Fruit fly (Drosophila melanogaster) whole organism, embryonic: ENCODE measurements around the gene pot.

Experiments
- BEAF-32 ChIP-seq: fragments of 200-800 bp; sonication (Bioruptor generic); optimal IDR thresholded peaks from 3 replicates; lab custom pipeline; 2017; ENCODE audit warnings: missing biosample characterization, missing genetic modification characterization, mild to moderate bottlenecking, moderate library complexity, missing genetic modification reagents
- CG10267 ChIP-seq: fragments of 200-800 bp; sonication (Bioruptor generic); optimal IDR thresholded peaks from 2 replicates; lab custom pipeline; 2018; ENCODE audit warnings: missing biosample characterization, mild to moderate bottlenecking, missing genetic modification characterization, moderate library complexity
- CG10274 ChIP-seq: fragments of 200-800 bp; sonication (Bioruptor generic); optimal IDR thresholded peaks from 3 replicates; lab custom pipeline; 2017; ENCODE audit warnings: missing biosample characterization, mild to moderate bottlenecking, missing genetic modification characterization
- CG10431 ChIP-seq: fragments of 200-800 bp; sonication (Bioruptor generic); optimal IDR thresholded peaks from 3 replicates; lab custom pipeline; 2018; ENCODE audit warnings: missing biosample characterization, mild to moderate bottlenecking, missing genetic modification characterization
- CG11247 ChIP-seq: fragments of 200-800 bp; sonication (Bioruptor generic); IDR thresholded peaks from 2 replicates; pipeline ENCODE4 v1.3.6; 2022; ENCODE audit warnings: missing biosample characterization, missing genetic modification characterization
- CG11456 ChIP-seq: fragments of 200-800 bp; sonication (Bioruptor generic); IDR thresholded peaks from 3 replicates; pipeline ENCODE4 v1.3.6; 2022; ENCODE audit warnings: missing biosample characterization, missing genetic modification characterization
- CG11504 ChIP-seq: fragments of 200-800 bp; sonication (Bioruptor generic); optimal IDR thresholded peaks from 3 replicates; lab custom pipeline; 2019; ENCODE audit warnings: missing biosample characterization, mild to moderate bottlenecking, missing genetic modification characterization, moderate library complexity
- CG12155 ChIP-seq: fragments of 200-800 bp; sonication (Bioruptor generic); optimal IDR thresholded peaks from 3 replicates; lab custom pipeline; 2016; ENCODE audit warnings: missing biosample characterization, missing genetic modification characterization
- CG13287 ChIP-seq: fragments of 200-800 bp; sonication (Bioruptor generic); IDR thresholded peaks from 2 replicates; pipeline ENCODE4 v1.3.6; 2022; ENCODE audit warnings: missing biosample characterization, missing genetic modification characterization; ENCODE audit not compliant: partially characterized antibody
- CG13424 ChIP-seq: fragments of 200-800 bp; sonication (Bioruptor generic); optimal IDR thresholded peaks from 2 replicates; lab custom pipeline; 2019; ENCODE audit warnings: missing biosample characterization, mild to moderate bottlenecking, missing genetic modification characterization, moderate library complexity
- CG14014 ChIP-seq: fragments of 200-800 bp; sonication (Bioruptor generic); IDR thresholded peaks from 2 replicates; pipeline ENCODE4 v1.3.6; 2022; ENCODE audit warnings: missing biosample characterization, missing genetic modification characterization
- CG1529 ChIP-seq: fragments of 200-800 bp; sonication (Bioruptor generic); optimal IDR thresholded peaks from 3 replicates; lab custom pipeline; 2018; ENCODE audit warnings: missing biosample characterization, missing genetic modification characterization
- CG16815 ChIP-seq: fragments of 200-800 bp; sonication (Bioruptor generic); optimal IDR thresholded peaks from 3 replicates; lab custom pipeline; 2017; ENCODE audit warnings: missing biosample characterization, mild to moderate bottlenecking, missing genetic modification characterization
- CG17802 ChIP-seq: fragments of 200-800 bp; sonication (Bioruptor generic); optimal IDR thresholded peaks from 2 replicates; lab custom pipeline; 2018; ENCODE audit warnings: missing biosample characterization, mild to moderate bottlenecking, missing genetic modification characterization, moderate library complexity
- CG18764 ChIP-seq: fragments of 200-800 bp; sonication (Bioruptor generic); optimal IDR thresholded peaks from 3 replicates; lab custom pipeline; 2016; ENCODE audit warnings: missing biosample characterization, missing genetic modification characterization
- CG2712 ChIP-seq: fragments of 200-800 bp; optimal IDR thresholded peaks from 3 replicates; lab custom pipeline; 2019; ENCODE audit warnings: missing biosample characterization, mild to moderate bottlenecking, missing genetic modification characterization, moderate library complexity
- CG30403 ChIP-seq: fragments of 200-800 bp; sonication (Bioruptor generic); optimal IDR thresholded peaks from 3 replicates; lab custom pipeline; 2016; ENCODE audit warnings: missing biosample characterization, missing genetic modification characterization
- CG32532 ChIP-seq: fragments of 200-800 bp; sonication (Bioruptor generic); IDR thresholded peaks from 2 replicates; pipeline ENCODE4 v1.3.6; 2022; ENCODE audit warnings: missing biosample characterization, missing genetic modification characterization
- CG3838 ChIP-seq: fragments of 200-800 bp; sonication (Bioruptor generic); optimal IDR thresholded peaks from 3 replicates; lab custom pipeline; 2016; ENCODE audit warnings: missing biosample characterization, missing genetic modification characterization
- CG3995 ChIP-seq: fragments of 200-800 bp; sonication (Bioruptor generic); optimal IDR thresholded peaks from 3 replicates; lab custom pipeline; 2016; ENCODE audit warnings: missing biosample characterization, missing genetic modification characterization
- CG4617 ChIP-seq: fragments of 200-800 bp; sonication (Bioruptor generic); optimal IDR thresholded peaks from 3 replicates; lab custom pipeline; 2016; ENCODE audit warnings: missing biosample characterization, missing genetic modification characterization, borderline replicate concordance
- CG4707 ChIP-seq: fragments of 200-800 bp; sonication (Bioruptor generic); optimal IDR thresholded peaks from 2 replicates; lab custom pipeline; 2018; ENCODE audit warnings: missing biosample characterization, mild to moderate bottlenecking, missing genetic modification characterization, moderate library complexity
- CG7357 ChIP-seq: fragments of 200-800 bp; sonication (Bioruptor generic); IDR thresholded peaks from 3 replicates; pipeline ENCODE4 v1.3.6; 2022; ENCODE audit warnings: missing biosample characterization, missing genetic modification characterization
- CG8281 ChIP-seq: fragments of 200-800 bp; sonication (Bioruptor generic); optimal IDR thresholded peaks from 2 replicates; lab custom pipeline; 2018; ENCODE audit warnings: missing biosample characterization, mild to moderate bottlenecking, missing genetic modification characterization, moderate library complexity
- CrebB ChIP-seq: fragments of 200-800 bp; sonication (Bioruptor generic); optimal IDR thresholded peaks from 3 replicates; lab custom pipeline; 2018; ENCODE audit warnings: missing biosample characterization, mild to moderate bottlenecking, missing genetic modification characterization
- Deaf1 ChIP-seq: fragments of 200-800 bp; optimal IDR thresholded peaks from 3 replicates; lab custom pipeline; 2019; ENCODE audit warnings: missing biosample characterization, mild to moderate bottlenecking, missing genetic modification characterization, moderate library complexity
- Dref ChIP-seq: fragments of 200-800 bp; sonication (Bioruptor generic); IDR thresholded peaks from 2 replicates; pipeline ENCODE4 v1.3.6; 2022; ENCODE audit warnings: missing biosample characterization, missing genetic modification characterization
- Drgx ChIP-seq: fragments of 200-800 bp; sonication (Bioruptor generic); IDR thresholded peaks from 2 replicates; pipeline ENCODE4 v1.3.6; 2022; ENCODE audit warnings: missing biosample characterization, missing genetic modification characterization
- ERR ChIP-seq: fragments of 200-800 bp; sonication (Bioruptor generic); optimal IDR thresholded peaks from 2 replicates; lab custom pipeline; 2016; ENCODE audit warnings: missing biosample characterization, missing genetic modification characterization
- Eip74EF ChIP-seq, 2 experiments: fragments of 200-800 bp in 1 of 2; fragments of >200 bp in 1 of 2; sonication (Bioruptor generic) in 1 of 2; optimal IDR thresholded peaks; 2 replicates each; lab custom pipeline; 2017 to 2019; ENCODE audit warnings: missing biosample characterization in 2 of 2, missing genetic modification characterization in 2 of 2, mild to moderate bottlenecking in 1 of 2, moderate library complexity in 1 of 2
- Fer1 ChIP-seq: fragments of 200-800 bp; sonication (Bioruptor generic); optimal IDR thresholded peaks from 2 replicates; lab custom pipeline; 2017; ENCODE audit warnings: missing biosample characterization, mild to moderate bottlenecking, missing genetic modification characterization
- H2.0 ChIP-seq: fragments of 200-800 bp; sonication (Bioruptor generic); IDR thresholded peaks from 2 replicates; pipeline ENCODE4 v1.3.6; 2022; ENCODE audit warnings: missing biosample characterization, missing genetic modification characterization
- Hr3 ChIP-seq: fragments of 200-800 bp; sonication (Bioruptor generic); optimal IDR thresholded peaks from 3 replicates; lab custom pipeline; 2016; ENCODE audit warnings: missing biosample characterization, missing genetic modification characterization
- Nf-YB ChIP-seq: fragments of 200-800 bp; sonication (Bioruptor generic); optimal IDR thresholded peaks from 3 replicates; lab custom pipeline; 2019; ENCODE audit warnings: missing biosample characterization, mild to moderate bottlenecking, missing genetic modification characterization, moderate library complexity
- Rfx ChIP-seq: fragments of 200-800 bp; sonication (Bioruptor generic); IDR thresholded peaks from 2 replicates; pipeline ENCODE4 v1.3.6; 2022; ENCODE audit warnings: missing biosample characterization, missing genetic modification characterization
- ab ChIP-seq: fragments of 200-800 bp; sonication (Bioruptor generic); optimal IDR thresholded peaks from 2 replicates; lab custom pipeline; 2016; ENCODE audit warnings: missing biosample characterization, missing genetic modification characterization
- aop ChIP-seq: fragments of 200-800 bp; sonication (Bioruptor generic); IDR thresholded peaks from 2 replicates; pipeline ENCODE4 v1.3.6; 2022; ENCODE audit warnings: missing biosample characterization, missing genetic modification characterization
- bab2 ChIP-seq: fragments of 200-800 bp; sonication (Bioruptor generic); optimal IDR thresholded peaks from 2 replicates; lab custom pipeline; 2016; ENCODE audit warnings: missing biosample characterization, missing genetic modification characterization
- btn ChIP-seq: fragments of 200-800 bp; sonication (Bioruptor generic); optimal IDR thresholded peaks from 2 replicates; lab custom pipeline; 2016; ENCODE audit warnings: missing biosample characterization, missing genetic modification characterization
- chinmo ChIP-seq: fragments of 200-800 bp; sonication (Bioruptor generic); IDR thresholded peaks from 4 replicates; pipeline ENCODE4 v1.3.6; 2022; ENCODE audit warnings: missing biosample characterization, missing genetic modification characterization; ENCODE audit not compliant: partially characterized antibody
- dysf ChIP-seq: fragments of 200-800 bp; sonication (Bioruptor generic); IDR thresholded peaks from 3 replicates; pipeline ENCODE4 v1.3.6; 2022; ENCODE audit warnings: missing biosample characterization, missing genetic modification characterization
- lola ChIP-seq, 3 experiments: fragments of >200 bp in 2 of 3; fragments of 200-800 bp in 1 of 3; sonication (Bioruptor generic) in 1 of 3; optimal IDR thresholded peaks; 2 replicates each; lab custom pipeline; 2017 to 2019; ENCODE audit warnings: missing biosample characterization in 3 of 3, missing genetic modification characterization in 3 of 3, mild to moderate bottlenecking in 1 of 3, moderate library complexity in 1 of 3
- maf-S ChIP-seq: fragments of 200-800 bp; sonication (Bioruptor generic); optimal IDR thresholded peaks from 2 replicates; lab custom pipeline; 2016; ENCODE audit warnings: missing biosample characterization, missing genetic modification characterization
- nmo ChIP-seq: fragments of 200-800 bp; sonication (Bioruptor generic); optimal IDR thresholded peaks from 2 replicates; lab custom pipeline; 2018; ENCODE audit warnings: missing biosample characterization, mild to moderate bottlenecking, missing genetic modification characterization, moderate library complexity
- pan ChIP-seq, 4 experiments: fragments of >200 bp in 3 of 4; fragments of 200-800 bp in 1 of 4; sonication (Bioruptor generic) in 1 of 4; optimal IDR thresholded peaks in 3 of 4; IDR thresholded peaks in 1 of 4; 2 replicates each; pipeline versions ENCODE4 v1.3.6 to Lab custom; 2017 to 2022; ENCODE audit warnings: missing biosample characterization in 2 of 4, missing genetic modification characterization in 2 of 4, mixed read lengths in 1 of 4
- sens ChIP-seq: fragments of 200-800 bp; sonication (Bioruptor generic); peaks from one replicate; lab custom pipeline; 2016; ENCODE audit warnings: missing biosample characterization, missing genetic modification characterization
- so ChIP-seq: fragments of 200-800 bp; sonication (Bioruptor generic); IDR thresholded peaks from 3 replicates; pipeline ENCODE4 v1.3.6; 2022; ENCODE audit warnings: missing biosample characterization, missing genetic modification characterization
- sr ChIP-seq: fragments of 200-800 bp; sonication (Bioruptor generic); IDR thresholded peaks from 3 replicates; pipeline ENCODE4 v1.3.6; 2022; ENCODE audit warnings: missing biosample characterization, missing genetic modification characterization
- ssp ChIP-seq: fragments of 200-800 bp; sonication (Bioruptor generic); IDR thresholded peaks from 2 replicates; pipeline ENCODE4 v1.3.6; 2022; ENCODE audit warnings: missing biosample characterization, missing genetic modification characterization
- unpg ChIP-seq: fragments of 200-800 bp; sonication (Bioruptor generic); optimal IDR thresholded peaks from 3 replicates; lab custom pipeline; 2018; ENCODE audit warnings: missing biosample characterization, mild to moderate bottlenecking, missing genetic modification characterization, moderate library complexity

pot gene

dm6 chrX:11872517-11872916 is 44.5 kb downstream of the pot start, which contains the start of gene BORCS5 (continued):
- TF ChIP-seq ERR (GFP tag; lab: Kevin White, UChicago), result no peak
- TF ChIP-seq unpg (GFP tag; lab: Kevin White, UChicago), result no peak
- TF ChIP-seq CG10431 (GFP tag; lab: Kevin White, UChicago), result no peak
- no peak for TF ChIP-seq CG3838 (GFP tag; lab: Kevin White, UChicago)
- no peak for TF ChIP-seq so (GFP tag; lab: Robert Waterston, UW)
- no peak for TF ChIP-seq btn
- TF ChIP-seq Fer1, result no peak
- TF ChIP-seq CG30403, result peak; percentile 33
- TF ChIP-seq CG12155 (GFP tag; lab: Kevin White, UChicago), result no peak
- peak; percentile 45 for TF ChIP-seq Dref (GFP tag; lab: Robert Waterston, UW)
- TF ChIP-seq CG11247 (GFP tag; lab: Robert Waterston, UW), result no peak
- TF ChIP-seq aop (GFP tag; lab: Robert Waterston, UW), result no peak
- no peak for TF ChIP-seq Drgx
- TF ChIP-seq CrebB (tag; lab: Kevin White, UChicago), result no peak
- TF ChIP-seq dysf (GFP tag; lab: Robert Waterston, UW), result 0 out of 3 replicates have a peak, but pooled peaks have one; percentile 15
- TF ChIP-seq maf-S (GFP tag; lab: Kevin White, UChicago), result no peak
- peak; percentile 90 for TF ChIP-seq CG7357 (GFP tag; lab: Robert Waterston, UW)
- TF ChIP-seq ssp (GFP tag; lab: Robert Waterston, UW), result peak; percentile 96
- no peak for TF ChIP-seq CG11504 (tag; lab: Kevin White, UChicago)
- no peak for TF ChIP-seq Hr3 (GFP tag; lab: Kevin White, UChicago)
- 0 out of 2 replicates have a peak, but pooled peaks have one; percentile 11 for TF ChIP-seq Rfx
- 0 out of 4 replicates have a peak, but pooled peaks have one; percentile 15 for TF ChIP-seq chinmo (GFP tag; lab: Robert Waterston, UW)
- TF ChIP-seq sens (GFP tag; lab: Kevin White, UChicago), result no peak
- TF ChIP-seq CG13424, result no peak
- no peak for TF ChIP-seq CG14014 (GFP tag; lab: Robert Waterston, UW)
- TF ChIP-seq H2.0 (GFP tag; lab: Robert Waterston, UW), result no peak
- no peak for TF ChIP-seq CG16815 (GFP tag; lab: Kevin White, UChicago)
- peak; percentile 22; the same call in 1 of the 2 replicates for TF ChIP-seq CG32532 (GFP tag; lab: Robert Waterston, UW)
- TF ChIP-seq CG8281 (tag; lab: Kevin White, UChicago), result no peak
- TF ChIP-seq ab, result no peak
- TF ChIP-seq CG10274, result no peak
- TF ChIP-seq CG11456, result no peak
- peak; percentile 84 for TF ChIP-seq CG17802 (tag; lab: Kevin White, UChicago)
- no peak for TF ChIP-seq Deaf1 (tag; lab: Kevin White, UChicago)
- peak in 1 of 3 experiments; percentile 81 for TF ChIP-seq lola (GFP tag; optimal IDR thresholded peaks at IDR 0.05; lab: Kevin White, UChicago)
- no peak for TF ChIP-seq CG18764 (GFP tag; lab: Kevin White, UChicago)
- no peak for TF ChIP-seq CG3995 (GFP tag; lab: Kevin White, UChicago)
- TF ChIP-seq bab2 (GFP tag; lab: Kevin White, UChicago), result no peak
- peak; percentile 42 for TF ChIP-seq CG4617 (GFP tag; lab: Kevin White, UChicago)
- no peak for TF ChIP-seq Eip74EF (GFP tag; optimal IDR thresholded peaks at IDR 0.05; lab: Kevin White, UChicago)
- no peak for TF ChIP-seq pan (optimal IDR thresholded peaks at IDR 0.05; lab: Kevin White, UChicago)
- TF ChIP-seq pan (GFP tag; optimal IDR thresholded peaks at IDR 0.05 in 1 of 2, IDR thresholded peaks at IDR 0.05 in 1 of 2), result peak in 1 of 2 experiments; percentile 7
- TF ChIP-seq CG13287, result no peak
- no peak for TF ChIP-seq CG2712 (tag; lab: Kevin White, UChicago)
- TF ChIP-seq CG1529 (GFP tag; lab: Kevin White, UChicago), result no peak
- no peak for TF ChIP-seq sr (GFP tag; lab: Robert Waterston, UW)
- no peak for TF ChIP-seq CG4707 (GFP tag; lab: Kevin White, UChicago)
- peak; percentile 25 for TF ChIP-seq nmo (GFP tag; lab: Kevin White, UChicago)
- TF ChIP-seq CG10267 (tag; lab: Kevin White, UChicago), result peak; percentile 1
- TF ChIP-seq Nf-YB (GFP tag; lab: Kevin White, UChicago), result no peak
- TF ChIP-seq BEAF-32, result peak; percentile 33
